Worm (Caenorhabditis elegans) whole organism, L4/young adult: Measurements from ENCODE around the gene pde-12.

ENCODE experiments used
- W03F9.2 ChIP-seq: fragments of 150-350 bp; optimal IDR thresholded peaks from 2 replicates; lab custom pipeline; 2014; ENCODE audit warnings: missing biosample characterization, missing genetic modification characterization
- him-1 ChIP-seq: sonication (generic microtip); optimal IDR thresholded peaks from 2 replicates; lab custom pipeline; 2016; ENCODE audit warnings: missing genotype, missing genetic modification reagents, missing genetic modification characterization, missing compliant biosample characterization

- TF ChIP-seq him-1 = no peak
- no peak for TF ChIP-seq W03F9.2 (tag; lab: Kevin White, UChicago)
Observed at ce11 chrIII:10807236-10807635, 37.6 kb downstream of the pde-12 start.
